Fruit fly (Drosophila melanogaster): ENCODE data around the gene CG13984.

DNA sequence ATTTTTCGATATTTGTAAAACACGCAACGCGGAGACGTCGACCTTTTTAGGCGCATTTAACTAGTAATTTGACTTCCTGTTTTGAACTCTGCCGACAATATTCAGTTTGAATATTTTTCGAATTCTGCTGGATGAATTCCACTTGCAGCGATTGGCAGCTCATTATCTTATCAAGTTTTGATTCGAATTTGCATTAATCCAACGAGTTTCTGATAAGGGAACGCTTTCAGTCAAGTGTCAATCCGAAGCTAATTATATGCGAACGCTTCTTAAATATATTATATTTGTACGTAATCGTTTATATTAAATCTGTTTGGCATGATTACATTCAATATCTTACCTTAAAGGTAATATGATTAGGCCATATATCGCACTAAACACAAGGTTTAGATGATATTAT lies 39.7 kb downstream of the CG13984 start, which contains the start of gene CG9497:
- no peak for TF ChIP-seq Mio (GFP tag; optimal IDR thresholded peaks at IDR 0.05)
- TF ChIP-seq pan (optimal IDR thresholded peaks at IDR 0.05): no peak
- no peak for TF ChIP-seq lola (GFP tag; optimal IDR thresholded peaks at IDR 0.05)
- TF ChIP-seq usp (GFP tag; optimal IDR thresholded peaks at IDR 0.05): no peak
- no peak for TF ChIP-seq Hr78 (GFP tag; optimal IDR thresholded peaks at IDR 0.05)
- TF ChIP-seq sage (GFP tag; optimal IDR thresholded peaks at IDR 0.05): no peak
- TF ChIP-seq brk (GFP tag; optimal IDR thresholded peaks at IDR 0.05): no peak
- TF ChIP-seq Jra (GFP tag; optimal IDR thresholded peaks at IDR 0.05): no peak
